Fruit fly (Drosophila melanogaster): Measurements from ENCODE around the gene abd-A.

The abd-A gene

DNA sequence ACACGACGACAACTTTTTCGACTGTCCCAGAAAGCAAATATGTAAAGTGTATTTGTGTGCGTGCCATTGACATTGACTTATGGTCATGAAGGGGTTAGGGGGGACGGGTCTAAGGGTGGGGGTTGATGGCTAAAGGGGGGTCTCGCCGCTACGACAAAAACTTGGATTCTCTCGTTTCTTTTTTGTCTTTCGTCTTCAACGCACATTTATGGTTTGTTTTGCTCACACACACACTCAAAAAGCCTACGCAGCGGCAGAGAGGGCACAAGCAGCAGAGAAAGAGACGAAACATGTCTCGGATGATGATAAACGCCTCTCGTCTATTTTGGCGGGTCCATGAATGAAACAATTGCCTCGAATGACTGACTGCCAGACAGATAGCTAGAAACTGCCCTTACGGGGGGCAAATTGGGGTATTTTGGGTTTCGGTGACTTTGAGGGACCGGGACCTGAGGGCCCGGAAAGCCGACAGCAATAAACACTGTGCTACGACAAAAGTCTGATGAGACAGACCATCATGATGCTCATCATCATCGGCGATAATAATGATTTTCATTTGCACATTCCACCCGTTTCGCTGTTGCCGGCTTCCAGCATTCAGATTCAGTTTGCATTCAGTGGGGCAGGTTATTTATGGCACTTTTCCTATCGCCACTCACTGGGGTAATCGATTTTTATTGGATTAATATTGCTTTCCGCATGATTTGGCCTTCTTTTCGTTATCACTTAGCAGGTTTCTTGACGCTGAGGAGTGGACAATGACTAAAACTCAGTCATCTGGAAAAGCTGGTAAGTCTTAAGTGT lies 21.0 kb upstream of the abd-A start (continued):
- TF ChIP-seq schlank (tag; optimal IDR thresholded peaks at IDR 0.05) (no peak), E2f1 (GFP tag; IDR thresholded peaks at IDR 0.05) (no peak), HLH4C (GFP tag; IDR thresholded peaks at IDR 0.05; ENCODE audit: partially characterized antibody) (no peak), zf30C (GFP tag; optimal IDR thresholded peaks at IDR 0.05) (no peak), pros (GFP tag; optimal IDR thresholded peaks at IDR 0.05) (no peak), unpg (GFP tag; optimal IDR thresholded peaks at IDR 0.05) (no peak), CG4730 (GFP tag; IDR thresholded peaks at IDR 0.05) (no peak), Deaf1 (tag; optimal IDR thresholded peaks at IDR 0.05) (peak; percentile 18), C15 (GFP tag; IDR thresholded peaks at IDR 0.05) (no peak), Doc3 (GFP tag; IDR thresholded peaks at IDR 0.05; ENCODE audit: partially characterized antibody) (no peak), Trl (optimal IDR thresholded peaks at IDR 0.05) (peak in 1 of 2 experiments; percentile 13), Trl (GFP tag; optimal IDR thresholded peaks at IDR 0.05) (no peak), Doc2 (GFP tag; IDR thresholded peaks at IDR 0.05) (no peak), Stat92E (GFP tag; optimal IDR thresholded peaks at IDR 0.05) (no peak), ranshi (GFP tag; IDR thresholded peaks at IDR 0.05) (no peak), Myb (GFP tag; optimal IDR thresholded peaks at IDR 0.05) (no peak), CG30431 (GFP tag; optimal IDR thresholded peaks at IDR 0.05) (no peak), CG1832 (GFP tag; optimal IDR thresholded peaks at IDR 0.05) (peak; percentile 62), seq (GFP tag; IDR thresholded peaks at IDR 0.05) (no peak), luna (GFP tag; optimal IDR thresholded peaks at IDR 0.05) (no peak), CG7556 (GFP tag; optimal IDR thresholded peaks at IDR 0.05) (no peak), caup (GFP tag; optimal IDR thresholded peaks at IDR 0.05; ENCODE audit: severe bottlenecking) (no peak), D19A (tag; optimal IDR thresholded peaks at IDR 0.05) (no peak), CG10565 (GFP tag; optimal IDR thresholded peaks at IDR 0.05) (no peak), stwl (tag; optimal IDR thresholded peaks at IDR 0.05) (no peak), CG3065 (GFP tag; optimal IDR thresholded peaks at IDR 0.05) (no peak), CrebB (tag; optimal IDR thresholded peaks at IDR 0.05) (no peak), tap (tag; optimal IDR thresholded peaks at IDR 0.05) (no peak), amos (GFP tag; IDR thresholded peaks at IDR 0.05; ENCODE audit: partially characterized antibody) (no peak), psq (GFP tag; optimal IDR thresholded peaks at IDR 0.05) (peak; percentile 37), sd (tag; optimal IDR thresholded peaks at IDR 0.05) (peak; percentile 29), stc (GFP tag; IDR thresholded peaks at IDR 0.05) (no peak), lbe (GFP tag; optimal IDR thresholded peaks at IDR 0.05) (no peak), z (GFP tag; IDR thresholded peaks at IDR 0.05) (0 out of 3 replicates have a peak, but pooled peaks have one; percentile 37), chinmo (GFP tag; IDR thresholded peaks at IDR 0.05; ENCODE audit: partially characterized antibody) (0 out of 4 replicates have a peak, but pooled peaks have one; percentile 36), Dp (GFP tag; optimal IDR thresholded peaks at IDR 0.05) (no peak), CG11398 (GFP tag; optimal IDR thresholded peaks at IDR 0.05) (no peak), Chrac-16 (GFP tag; optimal IDR thresholded peaks at IDR 0.05) (no peak), CG9817 (tag; optimal IDR thresholded peaks at IDR 0.05) (no peak), CG6854 (GFP tag; optimal IDR thresholded peaks at IDR 0.05) (no peak), crol (GFP tag; IDR thresholded peaks at IDR 0.05) (peak; percentile 91), en (GFP tag; optimal IDR thresholded peaks at IDR 0.05) (no peak), ERR (GFP tag; optimal IDR thresholded peaks at IDR 0.05) (no peak), gsb (GFP tag; IDR thresholded peaks at IDR 0.05) (no peak), CG6175 (GFP tag; IDR thresholded peaks at IDR 0.05) (no peak), Awh (GFP tag; IDR thresholded peaks at IDR 0.05) (no peak), CG10654 (GFP tag; optimal IDR thresholded peaks at IDR 0.05) (no peak), Hmr (GFP tag; optimal IDR thresholded peaks at IDR 0.05) (no peak), pzg (GFP tag; optimal IDR thresholded peaks at IDR 0.05) (no peak), tna (GFP tag; IDR thresholded peaks at IDR 0.05; ENCODE audit: partially characterized antibody) (no peak)
